Worm (Caenorhabditis elegans) whole organism, L4 larva: Measurements from ENCODE around the gene C14H10.3.

Experiments used
- F26F4.8 ChIP-seq: fragments of 200-800 bp; sonication (Bioruptor generic); conservative IDR thresholded peaks from 2 replicates; pipeline ENCODE4 v1.3.6; 2022; ENCODE audit warnings: missing genetic modification characterization, missing compliant biosample characterization
- ZK337.2 ChIP-seq: fragments of 200-800 bp; sonication (Bioruptor generic); IDR thresholded peaks from 2 replicates; pipeline ENCODE4 v1.3.6; 2022; ENCODE audit warnings: missing genetic modification reagents, missing genetic modification characterization, missing compliant biosample characterization
- aly-2 ChIP-seq: sonication (generic microtip); optimal IDR thresholded peaks from 2 replicates; lab custom pipeline; 2018; ENCODE audit warnings: missing biosample characterization, missing genetic modification characterization
- gei-8 ChIP-seq: fragments of 200-800 bp; sonication (Bioruptor generic); optimal IDR thresholded peaks from 2 replicates; lab custom pipeline; 2018; ENCODE audit warnings: mild to moderate bottlenecking, missing genetic modification characterization, missing compliant biosample characterization
- lin-39 ChIP-seq: fragments of 150-350 bp; optimal IDR thresholded peaks from 2 replicates; lab custom pipeline; 2014; ENCODE audit warnings: missing biosample characterization, missing genetic modification reagents, missing genetic modification characterization
- lir-3 ChIP-seq: sonication (generic microtip); optimal IDR thresholded peaks from 2 replicates; lab custom pipeline; 2016; ENCODE audit warnings: mild to moderate bottlenecking, missing genetic modification characterization, missing compliant biosample characterization
- mdt-29 ChIP-seq: fragments of 200-800 bp; sonication (Bioruptor generic); IDR thresholded peaks from 2 replicates; pipeline ENCODE4 v1.3.6; 2022; ENCODE audit warnings: missing genetic modification reagents, missing genetic modification characterization, missing compliant biosample characterization

- TF ChIP-seq aly-2 (tag; lab: Kevin White, UChicago) (no peak), mdt-29 (GFP tag; lab: Robert Waterston, UW) (no peak), F26F4.8 (GFP tag; lab: Robert Waterston, UW) (no peak), lir-3 (tag; lab: Kevin White, UChicago) (no peak), gei-8 (GFP tag; lab: Kevin White, UChicago) (no peak), ZK337.2 (no peak), lin-39 (tag; lab: Kevin White, UChicago) (no peak)
These were observed 21.7 kb upstream of the C14H10.3 start for ce11 chrX:10249685-10250084.
